Worm (Caenorhabditis elegans) whole organism, L1 larva: ENCODE measurements around the gene nhr-232.
A peak's percentile ranks its signal among the peaks of the same experiment; 100 is the strongest.

Source experiments
- alr-1 ChIP-seq: fragments of 200-800 bp; sonication (Bioruptor generic); optimal IDR thresholded peaks from 2 replicates; lab custom pipeline; 2018; ENCODE audit warnings: borderline replicate concordance, mild to moderate bottlenecking, missing genetic modification characterization, missing compliant biosample characterization
- ama-1 ChIP-seq: fragments of 150-350 bp; optimal IDR thresholded peaks from 2 replicates; lab custom pipeline; 2014
- blmp-1 ChIP-seq: fragments of 150-350 bp; optimal IDR thresholded peaks from 2 replicates; lab custom pipeline; 2014; ENCODE audit warnings: missing biosample characterization, missing genetic modification characterization
- ceh-63 ChIP-seq: fragments of 200-800 bp; sonication (Bioruptor generic); optimal IDR thresholded peaks from 2 replicates; lab custom pipeline; 2018; ENCODE audit warnings: mild to moderate bottlenecking, missing genetic modification characterization, missing compliant biosample characterization
- ces-1 ChIP-seq: fragments of 150-350 bp; optimal IDR thresholded peaks from 2 replicates; lab custom pipeline; 2014; ENCODE audit warnings: missing biosample characterization, missing genetic modification reagents, missing genetic modification characterization
- dpl-1 ChIP-seq, 3 experiments: fragments of 150-350 bp in 2 of 3; sonication (generic microtip) in 1 of 3; optimal IDR thresholded peaks; 2 replicates each; lab custom pipeline; 2014 to 2017; ENCODE audit warnings: missing biosample characterization in 3 of 3, missing genetic modification characterization in 3 of 3, missing genetic modification reagents in 3 of 3
- efl-1 ChIP-seq, 4 experiments: fragments of 150-350 bp; optimal IDR thresholded peaks in 3 of 4; peaks in 1 of 4; 1 replicate in 1 of 4; 2 replicates in 3 of 4; lab custom pipeline; 2014; ENCODE audit warnings: missing biosample characterization in 2 of 4, missing genetic modification characterization in 2 of 4, missing genetic modification reagents in 2 of 4
- efl-3 ChIP-seq: fragments of 200-800 bp; sonication (Bioruptor generic); optimal IDR thresholded peaks from 2 replicates; lab custom pipeline; 2018; ENCODE audit warnings: mild to moderate bottlenecking, missing genetic modification characterization, missing compliant biosample characterization
- egl-13 ChIP-seq: sonication (generic microtip); optimal IDR thresholded peaks from 2 replicates; lab custom pipeline; 2016; ENCODE audit warnings: missing genotype, missing genetic modification reagents, missing genetic modification characterization, missing compliant biosample characterization
- elt-2 ChIP-seq: sonication (generic microtip); optimal IDR thresholded peaks from 2 replicates; lab custom pipeline; 2016; ENCODE audit warnings: missing genetic modification characterization, mild to moderate bottlenecking, inconsistent platforms, missing compliant biosample characterization, missing genetic modification reagents
- elt-3 ChIP-seq, 6 experiments: fragments of 150-350 bp in 1 of 6; sonication (generic microtip); optimal IDR thresholded peaks; 2 replicates each; lab custom pipeline; 2017 to 2018; ENCODE audit warnings: missing biosample characterization in 6 of 6, missing genetic modification characterization in 6 of 6, inconsistent platforms in 1 of 6
- fkh-8 ChIP-seq: sonication (generic microtip); optimal IDR thresholded peaks from 2 replicates; lab custom pipeline; 2016; ENCODE audit warnings: mild to moderate bottlenecking, missing genetic modification characterization, missing compliant biosample characterization
- grh-1 ChIP-seq: fragments of 200-800 bp; sonication (Bioruptor generic); IDR thresholded peaks from 2 replicates; pipeline ENCODE4 v1.3.6; 2022; ENCODE audit warnings: missing genetic modification reagents, missing genetic modification characterization, missing compliant biosample characterization
- hlh-4 ChIP-seq: sonication (generic microtip); optimal IDR thresholded peaks from 2 replicates; lab custom pipeline; 2016; ENCODE audit warnings: mild to moderate bottlenecking, missing genetic modification characterization, missing compliant biosample characterization
- jun-1 ChIP-seq: fragments of 150-350 bp; optimal IDR thresholded peaks from 2 replicates; lab custom pipeline; 2014; ENCODE audit warnings: missing biosample characterization, missing genetic modification reagents, missing genetic modification characterization
- lin-14 ChIP-seq: fragments of 200-800 bp; sonication (Bioruptor generic); optimal IDR thresholded peaks from 2 replicates; lab custom pipeline; 2018; ENCODE audit warnings: mild to moderate bottlenecking, missing genetic modification characterization, moderate library complexity, missing compliant biosample characterization
- lir-3 ChIP-seq: sonication (generic microtip); optimal IDR thresholded peaks from 2 replicates; lab custom pipeline; 2016; ENCODE audit warnings: mild to moderate bottlenecking, missing genetic modification characterization, moderate library complexity, missing compliant biosample characterization; ENCODE audit not compliant: poor library complexity
- mep-1 ChIP-seq: fragments of 150-350 bp; optimal IDR thresholded peaks from 2 replicates; lab custom pipeline; 2014; ENCODE audit warnings: missing biosample characterization, missing genetic modification characterization
- nhr-71 ChIP-seq: sonication (generic microtip); optimal IDR thresholded peaks from 2 replicates; lab custom pipeline; 2016; ENCODE audit warnings: mild to moderate bottlenecking, missing genetic modification characterization, moderate library complexity, missing compliant biosample characterization
- nhr-84 ChIP-seq: sonication (generic microtip); optimal IDR thresholded peaks from 2 replicates; lab custom pipeline; 2017; ENCODE audit warnings: missing biosample characterization, missing genetic modification characterization
- nhr-85 ChIP-seq: sonication (generic microtip); peaks from one replicate; lab custom pipeline; 2016; ENCODE audit warnings: missing genetic modification characterization, inconsistent platforms, missing compliant biosample characterization
- pag-3 ChIP-seq: sonication (generic microtip); optimal IDR thresholded peaks from 2 replicates; lab custom pipeline; 2017; ENCODE audit warnings: missing genetic modification characterization, mild to moderate bottlenecking, missing compliant biosample characterization, antibody characterized with exemption, borderline replicate concordance; ENCODE audit not compliant: insufficient read depth
- sox-4 ChIP-seq: sonication (generic microtip); optimal IDR thresholded peaks from 2 replicates; lab custom pipeline; 2016; ENCODE audit warnings: missing genetic modification characterization, missing compliant biosample characterization
- sup-37 ChIP-seq: fragments of 200-800 bp; sonication (Bioruptor generic); optimal IDR thresholded peaks from 2 replicates; lab custom pipeline; 2018; ENCODE audit warnings: mild to moderate bottlenecking, missing genetic modification characterization, missing compliant biosample characterization
- tlp-1 ChIP-seq: fragments of 150-350 bp; optimal IDR thresholded peaks from 2 replicates; lab custom pipeline; 2014; ENCODE audit warnings: missing biosample characterization, missing genetic modification characterization
- unc-130 ChIP-seq: fragments of 150-350 bp; optimal IDR thresholded peaks from 2 replicates; lab custom pipeline; 2017; ENCODE audit warnings: missing biosample characterization, missing genetic modification characterization, inconsistent platforms
- vab-15 ChIP-seq: sonication (generic microtip); optimal IDR thresholded peaks from 2 replicates; lab custom pipeline; 2017; ENCODE audit warnings: missing genotype, mild to moderate bottlenecking, missing genetic modification characterization, missing compliant biosample characterization
- zag-1 ChIP-seq: fragments of 150-350 bp; optimal IDR thresholded peaks from 2 replicates; lab custom pipeline; 2014; ENCODE audit warnings: missing biosample characterization, missing genetic modification characterization
- zip-4 ChIP-seq: fragments of 200-800 bp; sonication (Bioruptor generic); optimal IDR thresholded peaks from 2 replicates; lab custom pipeline; 2018; ENCODE audit warnings: mild to moderate bottlenecking, missing genetic modification characterization, moderate library complexity, missing compliant biosample characterization

Gene nhr-232

DNA sequence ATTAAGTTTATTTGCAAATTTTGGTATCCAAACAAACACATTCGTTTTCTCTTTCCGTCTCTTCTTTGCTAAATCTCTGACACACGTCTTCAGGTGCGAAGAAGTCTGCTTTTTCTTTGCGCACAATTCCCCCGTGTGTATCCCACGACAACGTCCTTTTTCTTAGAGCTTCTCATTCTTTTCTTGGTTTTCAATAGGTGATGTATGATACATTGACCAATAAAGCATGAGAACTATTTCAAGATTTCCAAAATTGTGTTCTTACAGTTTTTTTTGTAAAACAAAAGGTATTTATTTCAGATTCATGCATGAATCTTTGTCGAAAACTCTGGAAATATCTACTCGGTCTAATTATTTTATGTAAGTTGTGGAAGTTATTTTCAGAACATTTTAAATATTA is 33.8 kb downstream of the nhr-232 start, which contains the start of gene B0024.15:
TSS of gene B0024.15 (plus strand) at position 301 of the 400 bp plus-strand sequence.
- TF ChIP-seq fkh-8 (tag; lab: Kevin White, UChicago): peak; percentile 35
- TF ChIP-seq zag-1 (tag; lab: Kevin White, UChicago): no peak
- TF ChIP-seq, all 84 proteins: peak for 1

DNA sequence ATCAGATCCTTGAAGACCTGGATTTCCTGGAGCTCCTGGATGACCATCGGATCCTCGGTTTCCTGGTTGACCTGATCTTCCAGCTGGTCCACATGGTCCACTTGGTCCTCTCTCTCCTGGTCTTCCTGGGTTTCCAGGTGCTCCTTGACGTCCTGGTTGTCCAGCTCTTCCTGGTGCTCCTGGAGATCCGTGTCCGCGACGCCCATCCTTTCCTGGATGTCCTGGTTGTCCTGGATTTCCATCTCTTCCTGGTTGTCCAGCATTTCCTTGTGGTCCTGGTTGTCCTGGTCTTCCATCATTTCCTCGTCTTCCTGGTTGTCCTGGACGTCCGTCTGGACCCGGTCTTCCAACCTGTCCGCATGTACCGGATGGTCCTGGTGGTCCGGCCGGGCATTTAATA is 35.9 kb downstream of the nhr-232 start:
- TF ChIP-seq ces-1 (GFP tag; lab: Kevin White, UChicago): no peak
- TF ChIP-seq efl-1 (optimal IDR thresholded peaks at IDR 0.05; lab: Kevin White, UChicago): no peak
- peak in 1 of 2 experiments; percentile 68 for TF ChIP-seq efl-1 (GFP tag; optimal IDR thresholded peaks at IDR 0.05 in 1 of 2; lab: Kevin White, UChicago)
- no peak for TF ChIP-seq sox-4 (tag; lab: Kevin White, UChicago)

DNA sequence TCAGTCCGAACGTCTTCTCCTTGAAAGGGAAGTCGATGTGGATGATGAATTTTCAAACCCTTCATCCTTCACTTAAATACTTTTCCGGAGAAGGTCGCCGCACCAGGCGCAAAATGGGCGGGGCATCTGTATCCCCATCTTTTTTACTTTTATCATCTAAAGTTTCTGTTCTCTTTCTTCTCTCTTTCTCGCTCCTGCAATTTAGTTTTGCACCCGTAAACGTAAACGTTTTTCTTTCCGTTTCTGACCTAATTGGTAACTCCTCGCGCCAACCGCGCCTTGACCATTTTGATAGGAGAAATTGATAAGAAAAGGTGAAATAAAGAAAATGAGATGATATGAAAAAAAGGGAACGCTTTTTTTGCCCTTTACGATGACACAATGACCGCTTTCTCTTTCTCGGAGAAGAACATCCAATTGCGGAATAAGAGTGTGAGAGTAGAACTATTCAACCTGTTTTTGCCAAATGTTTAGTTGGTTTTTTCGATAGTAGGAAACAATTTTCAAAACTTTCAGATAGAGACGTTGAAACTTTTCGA is 36.9 kb downstream of the nhr-232 start, which contains the start of gene col-149:
TSS of gene col-149 (minus strand) at position 51 of the 539 bp plus-strand sequence.
- peak in 2 of 6 experiments; percentile 15 to 59 for TF ChIP-seq elt-3 (tag; optimal IDR thresholded peaks at IDR 0.05; lab: Kevin White, UChicago)
- no peak for TF ChIP-seq pag-3 (tag; lab: Kevin White, UChicago)
- peak; percentile 20 for TF ChIP-seq lin-14 (GFP tag; lab: Kevin White, UChicago)
- TF ChIP-seq blmp-1: peak; percentile 99

DNA sequence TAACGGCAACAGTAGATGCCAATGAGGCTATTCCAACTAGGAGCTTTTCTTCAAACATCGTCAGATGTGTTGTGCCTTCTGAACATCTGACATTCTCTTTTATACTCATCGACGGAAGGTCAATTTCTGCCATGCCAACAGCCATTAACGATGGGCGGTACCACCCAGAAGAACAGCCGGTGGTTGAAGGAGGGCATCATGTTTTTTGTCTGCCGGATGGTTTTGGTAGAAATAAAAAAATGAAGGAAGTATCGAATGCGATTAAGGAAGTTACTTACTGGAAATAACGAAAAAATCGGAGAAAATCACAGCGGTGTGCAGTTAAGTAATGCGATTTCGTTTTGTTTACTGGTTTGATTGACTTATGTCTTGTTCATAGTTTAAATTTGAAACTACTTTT is 38.6 kb downstream of the nhr-232 start, which contains the start of gene col-150:
TSS of gene col-150 (minus strand) at position 101 of the 400 bp plus-strand sequence.
- TF ChIP-seq nhr-85 (peak; percentile 29), efl-3 (GFP tag; lab: Kevin White, UChicago) (no peak), elt-2 (tag; lab: Kevin White, UChicago) (no peak)
- TF ChIP-seq, all 84 proteins: peak for 1

DNA sequence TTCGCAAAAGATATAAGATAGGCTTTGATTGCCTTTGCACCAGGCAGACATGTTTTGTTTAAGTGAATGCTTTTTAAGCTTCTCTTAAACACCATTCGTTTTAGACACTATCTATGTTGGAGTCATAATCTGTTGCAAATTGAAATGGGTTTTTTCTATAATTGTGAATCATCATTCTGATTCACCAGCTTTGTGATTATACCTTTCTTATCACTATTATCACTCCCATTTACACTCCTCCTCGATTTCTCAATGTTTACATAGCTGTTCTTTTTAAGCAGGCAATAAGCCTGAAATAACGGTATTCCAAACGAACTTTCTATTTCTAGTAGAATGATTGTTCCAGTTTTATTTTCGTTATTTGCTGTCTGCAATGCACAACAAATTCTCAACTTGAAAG is 41.1 kb downstream of the nhr-232 start, which contains the start of gene B0024.4:
TSS of gene B0024.4 (plus strand) at position 301 of the 400 bp plus-strand sequence.
- TF ChIP-seq dpl-1 (GFP tag; optimal IDR thresholded peaks at IDR 0.05; lab: Kevin White, UChicago) (no peak), sup-37 (GFP tag; lab: Kevin White, UChicago) (no peak), ama-1 (lab: Kevin White, UChicago) (no peak), mep-1 (tag; lab: Kevin White, UChicago) (no peak), alr-1 (tag; lab: Kevin White, UChicago) (no peak), fkh-8 (tag; lab: Kevin White, UChicago) (no peak), ceh-63 (no peak), nhr-71 (tag; lab: Kevin White, UChicago) (no peak), zag-1 (tag; lab: Kevin White, UChicago) (no peak), tlp-1 (tag; lab: Kevin White, UChicago) (no peak), vab-15 (tag; lab: Kevin White, UChicago) (no peak), nhr-84 (tag; lab: Kevin White, UChicago) (no peak), grh-1 (GFP tag; lab: Robert Waterston, UW) (no peak), egl-13 (tag; lab: Kevin White, UChicago) (no peak), jun-1 (tag; lab: Kevin White, UChicago) (no peak)

DNA sequence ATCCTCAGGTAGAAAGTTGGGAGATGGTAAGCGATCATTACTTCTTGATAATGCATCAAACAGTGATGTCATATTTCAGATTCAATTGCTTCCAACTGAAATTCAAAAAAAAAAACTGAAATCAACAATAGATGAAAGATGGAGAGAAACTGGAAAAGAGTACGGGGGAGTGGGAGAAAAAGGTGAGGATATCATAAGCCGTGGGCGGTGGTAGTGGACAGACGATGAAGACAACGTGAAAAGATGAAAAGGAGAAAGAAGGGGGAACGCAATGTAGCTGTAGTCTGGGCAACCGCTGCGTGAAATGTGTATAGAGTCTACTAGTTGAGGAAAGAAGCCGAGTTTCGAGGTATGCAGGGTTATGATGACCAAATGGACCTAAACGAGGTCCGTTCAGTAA is 51.3 kb downstream of the nhr-232 start, which contains the start of gene che-12:
TSS of gene che-12 (minus strand) at position 101 of the 400 bp plus-strand sequence.
- no peak for TF ChIP-seq elt-3 (tag; optimal IDR thresholded peaks at IDR 0.05; lab: Kevin White, UChicago)
- no peak for TF ChIP-seq zip-4 (GFP tag; lab: Kevin White, UChicago)
- TF ChIP-seq sup-37 (GFP tag; lab: Kevin White, UChicago): no peak
- TF ChIP-seq mep-1 (tag; lab: Kevin White, UChicago): no peak
- TF ChIP-seq unc-130: no peak
- peak; percentile 38 for TF ChIP-seq fkh-8 (tag; lab: Kevin White, UChicago)
- no peak for TF ChIP-seq hlh-4 (tag; lab: Kevin White, UChicago)
- no peak for TF ChIP-seq lir-3
